Fruit fly (Drosophila melanogaster): ENCODE measurements around the gene strat.

strat gene

DNA sequence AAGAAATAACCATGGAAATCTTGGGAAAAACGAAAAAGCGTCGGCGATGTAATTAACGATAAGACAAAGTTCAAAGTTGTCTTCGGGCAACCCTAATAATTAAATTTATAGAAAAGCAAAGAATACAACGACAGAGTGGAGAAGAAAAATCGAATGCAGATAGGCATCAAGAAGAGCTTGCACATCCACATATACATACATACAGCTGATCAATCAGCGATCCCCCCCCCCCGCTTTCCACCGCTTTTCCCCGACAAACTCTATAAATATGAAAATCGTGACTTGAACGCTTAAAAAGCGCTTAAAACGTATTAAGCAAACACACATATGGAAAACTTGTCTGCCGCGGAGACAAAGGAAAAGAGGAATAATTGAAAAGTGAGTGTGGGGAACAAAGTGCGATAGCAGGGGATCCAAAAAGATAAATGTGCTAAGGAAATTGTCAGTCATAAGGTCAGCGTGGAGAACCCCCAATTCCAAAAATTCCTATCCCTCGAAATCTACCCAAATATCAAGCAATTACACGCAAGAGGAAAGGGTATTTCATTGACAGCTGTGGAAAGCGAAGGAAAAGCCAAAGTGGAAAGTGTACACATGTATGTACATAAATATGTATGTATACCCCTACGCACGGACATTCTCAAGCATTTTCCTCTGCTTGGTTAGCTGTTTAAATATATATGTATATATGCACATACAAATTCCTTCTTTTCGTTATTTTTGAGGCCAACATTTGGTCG is 30.6 kb upstream of the strat start (continued):
- no peak for TF ChIP-seq cwo (GFP tag; optimal IDR thresholded peaks at IDR 0.05)
- TF ChIP-seq lbe (GFP tag; optimal IDR thresholded peaks at IDR 0.05): no peak
- TF ChIP-seq CG2199 (GFP tag; IDR thresholded peaks at IDR 0.05): peak; percentile 30; the same call in 1 of the 3 replicates
- no peak for TF ChIP-seq CHES-1-like (GFP tag; optimal IDR thresholded peaks at IDR 0.05)
- TF ChIP-seq BEAF-32 (GFP tag; optimal IDR thresholded peaks at IDR 0.05): no peak
- no peak for TF ChIP-seq slbo (GFP tag; IDR thresholded peaks at IDR 0.05)
- no peak for TF ChIP-seq pho (GFP tag; optimal IDR thresholded peaks at IDR 0.05)
- TF ChIP-seq CG10267 (tag; optimal IDR thresholded peaks at IDR 0.05): no peak
- no peak for TF ChIP-seq dimm (GFP tag; IDR thresholded peaks at IDR 0.05)
- peak; percentile 58 for TF ChIP-seq sd (tag; optimal IDR thresholded peaks at IDR 0.05)
- TF ChIP-seq Oaz (GFP tag; IDR thresholded peaks at IDR 0.05): no peak
- no peak for TF ChIP-seq btn (GFP tag; optimal IDR thresholded peaks at IDR 0.05)
- TF ChIP-seq CG2678 (tag; optimal IDR thresholded peaks at IDR 0.05): no peak
- 0 out of 2 replicates have a peak, but pooled peaks have one; percentile 17 for TF ChIP-seq chm (GFP tag; IDR thresholded peaks at IDR 0.05)
- TF ChIP-seq CG17359 (tag; optimal IDR thresholded peaks at IDR 0.05): no peak
- no peak for TF ChIP-seq Bgb (GFP tag; IDR thresholded peaks at IDR 0.05; ENCODE audit: partially characterized antibody)
- TF ChIP-seq CG10431 (GFP tag; optimal IDR thresholded peaks at IDR 0.05): peak; percentile 6
- no peak for TF ChIP-seq amos (GFP tag; IDR thresholded peaks at IDR 0.05; ENCODE audit: partially characterized antibody)
- no peak for TF ChIP-seq Trl (optimal IDR thresholded peaks at IDR 0.05)
- no peak for TF ChIP-seq Trl (GFP tag; optimal IDR thresholded peaks at IDR 0.05)
- TF ChIP-seq tgo (GFP tag; IDR thresholded peaks at IDR 0.05): no peak
- no peak for TF ChIP-seq Ssrp (tag; optimal IDR thresholded peaks at IDR 0.05)
- TF ChIP-seq Mes4 (GFP tag; optimal IDR thresholded peaks at IDR 0.05): no peak
- TF ChIP-seq HLH3B (GFP tag; IDR thresholded peaks at IDR 0.05): no peak
- no peak for TF ChIP-seq Fer3 (tag; optimal IDR thresholded peaks at IDR 0.05)
- no peak for TF ChIP-seq Lhr (GFP tag; optimal IDR thresholded peaks at IDR 0.05)
- no peak for TF ChIP-seq CG14860 (GFP tag; IDR thresholded peaks at IDR 0.05; ENCODE audit: partially characterized antibody)
- TF ChIP-seq CG17802 (tag; optimal IDR thresholded peaks at IDR 0.05): no peak
- no peak for TF ChIP-seq CG7987 (GFP tag; optimal IDR thresholded peaks at IDR 0.05)
- TF ChIP-seq Nf-YB (GFP tag; optimal IDR thresholded peaks at IDR 0.05): no peak
- TF ChIP-seq Eip74EF (GFP tag; optimal IDR thresholded peaks at IDR 0.05): no peak
- no peak for TF ChIP-seq sqz (GFP tag; optimal IDR thresholded peaks at IDR 0.05)
- no peak for TF ChIP-seq gem (tag; optimal IDR thresholded peaks at IDR 0.05)
- TF ChIP-seq CG1602 (GFP tag; optimal IDR thresholded peaks at IDR 0.05): no peak
- TF ChIP-seq CG4617 (GFP tag; optimal IDR thresholded peaks at IDR 0.05; ENCODE audit: borderline replicate concordance): no peak
- no peak for TF ChIP-seq Mrtf (GFP tag; IDR thresholded peaks at IDR 0.05)
- TF ChIP-seq CG17612 (GFP tag; IDR thresholded peaks at IDR 0.05): no peak
- TF ChIP-seq CoRest (tag; optimal IDR thresholded peaks at IDR 0.05): no peak
- no peak for TF ChIP-seq Dip2 (GFP tag; IDR thresholded peaks at IDR 0.05)
- no peak for TF ChIP-seq Asciz (GFP tag; optimal IDR thresholded peaks at IDR 0.05)
- no peak for TF ChIP-seq CG32772 (GFP tag; IDR thresholded peaks at IDR 0.05)
- TF ChIP-seq nerfin-2 (GFP tag; IDR thresholded peaks at IDR 0.05; ENCODE audit: partially characterized antibody): no peak
- TF ChIP-seq lola (GFP tag; optimal IDR thresholded peaks at IDR 0.05): peak in 1 of 3 experiments; percentile 9
- TF ChIP-seq ci (GFP tag; IDR thresholded peaks at IDR 0.05): 0 out of 3 replicates have a peak, but pooled peaks have one; percentile 37
- no peak for TF ChIP-seq bsh (GFP tag; optimal IDR thresholded peaks at IDR 0.05)
- TF ChIP-seq NfI (GFP tag; optimal IDR thresholded peaks at IDR 0.05): no peak
- no peak for TF ChIP-seq bbx (GFP tag; IDR thresholded peaks at IDR 0.05; ENCODE audit: partially characterized antibody)
- TF ChIP-seq CG15696 (tag; optimal IDR thresholded peaks at IDR 0.05): peak; percentile 53

Data from whole organism, embryonic.